Fruit fly (Drosophila melanogaster) whole organism, embryonic: ENCODE measurements around the gene Srr.

Experiments
- Blimp-1 ChIP-seq: fragments of 200-800 bp; sonication (Bioruptor generic); optimal IDR thresholded peaks from 3 replicates; lab custom pipeline; 2018; ENCODE audit warnings: missing biosample characterization, missing genetic modification characterization, mild to moderate bottlenecking, moderate library complexity, missing genetic modification reagents
- CG10462 ChIP-seq: fragments of 200-800 bp; sonication (Bioruptor generic); optimal IDR thresholded peaks from 2 replicates; lab custom pipeline; 2016; ENCODE audit warnings: missing biosample characterization, missing genetic modification characterization
- CG11085 ChIP-seq: fragments of 200-800 bp; sonication (Bioruptor generic); IDR thresholded peaks from 2 replicates; pipeline ENCODE4 v1.3.6; 2022; ENCODE audit warnings: missing biosample characterization, missing genetic modification characterization
- CG11456 ChIP-seq: fragments of 200-800 bp; sonication (Bioruptor generic); IDR thresholded peaks from 3 replicates; pipeline ENCODE4 v1.3.6; 2022; ENCODE audit warnings: missing biosample characterization, missing genetic modification characterization
- CG11504 ChIP-seq: fragments of 200-800 bp; sonication (Bioruptor generic); optimal IDR thresholded peaks from 3 replicates; lab custom pipeline; 2019; ENCODE audit warnings: missing biosample characterization, mild to moderate bottlenecking, missing genetic modification characterization, moderate library complexity
- CG11560 ChIP-seq: fragments of 200-800 bp; sonication (Bioruptor generic); IDR thresholded peaks from 3 replicates; pipeline ENCODE4 v1.3.6; 2022; ENCODE audit warnings: missing biosample characterization, missing genetic modification characterization
- CG12769 ChIP-seq: fragments of 200-800 bp; sonication (Bioruptor generic); optimal IDR thresholded peaks from 2 replicates; lab custom pipeline; 2019; ENCODE audit warnings: missing biosample characterization, mild to moderate bottlenecking, missing genetic modification characterization, moderate library complexity
- CG14050 ChIP-seq: fragments of 200-800 bp; sonication (Bioruptor generic); IDR thresholded peaks from 3 replicates; pipeline ENCODE4 v1.3.6; 2022; ENCODE audit warnings: missing biosample characterization, missing genetic modification characterization
- CG16779 ChIP-seq: fragments of 200-800 bp; sonication (Bioruptor generic); IDR thresholded peaks from 2 replicates; pipeline ENCODE4 v1.3.6; 2022; ENCODE audit warnings: missing biosample characterization, missing genetic modification characterization
- CG17829 ChIP-seq: fragments of 200-800 bp; optimal IDR thresholded peaks from 2 replicates; lab custom pipeline; 2019; ENCODE audit warnings: missing biosample characterization, mild to moderate bottlenecking, missing genetic modification characterization, moderate library complexity
- CG1792 ChIP-seq: fragments of 200-800 bp; sonication (Bioruptor generic); optimal IDR thresholded peaks from 2 replicates; lab custom pipeline; 2016; ENCODE audit warnings: missing biosample characterization, missing genetic modification characterization
- CG18764 ChIP-seq: fragments of 200-800 bp; sonication (Bioruptor generic); optimal IDR thresholded peaks from 3 replicates; lab custom pipeline; 2016; ENCODE audit warnings: missing biosample characterization, missing genetic modification characterization
- CG2712 ChIP-seq: fragments of 200-800 bp; optimal IDR thresholded peaks from 3 replicates; lab custom pipeline; 2019; ENCODE audit warnings: missing biosample characterization, mild to moderate bottlenecking, missing genetic modification characterization, moderate library complexity
- CG3065 ChIP-seq: fragments of 200-800 bp; sonication (Bioruptor generic); optimal IDR thresholded peaks from 2 replicates; lab custom pipeline; 2016; ENCODE audit warnings: missing biosample characterization, missing genetic modification characterization
- CG31365 ChIP-seq: fragments of 200-800 bp; sonication (Bioruptor generic); optimal IDR thresholded peaks from 2 replicates; lab custom pipeline; 2018; ENCODE audit warnings: missing biosample characterization, mild to moderate bottlenecking, missing genetic modification characterization
- CG32767 ChIP-seq: fragments of 200-800 bp; sonication (Bioruptor generic); IDR thresholded peaks from 2 replicates; pipeline ENCODE4 v1.3.6; 2022; ENCODE audit warnings: missing biosample characterization, missing genetic modification characterization
- CG34376 ChIP-seq: fragments of 200-800 bp; sonication (Bioruptor generic); optimal IDR thresholded peaks from 2 replicates; lab custom pipeline; 2018; ENCODE audit warnings: missing biosample characterization, mild to moderate bottlenecking, missing genetic modification characterization
- CG4707 ChIP-seq: fragments of 200-800 bp; sonication (Bioruptor generic); optimal IDR thresholded peaks from 2 replicates; lab custom pipeline; 2018; ENCODE audit warnings: missing biosample characterization, mild to moderate bottlenecking, missing genetic modification characterization, moderate library complexity
- CG4854 ChIP-seq: fragments of 200-800 bp; sonication (Bioruptor generic); optimal IDR thresholded peaks from 2 replicates; lab custom pipeline; 2016; ENCODE audit warnings: missing biosample characterization, missing genetic modification characterization, inconsistent platforms
- CG6254 ChIP-seq: fragments of 200-800 bp; sonication (Bioruptor generic); optimal IDR thresholded peaks from 3 replicates; lab custom pipeline; 2017; ENCODE audit warnings: mild to moderate bottlenecking, missing biosample characterization, missing genetic modification reagents, missing genetic modification characterization
- CG6765 ChIP-seq: fragments of 200-800 bp; sonication (Bioruptor generic); optimal IDR thresholded peaks from 3 replicates; lab custom pipeline; 2017; ENCODE audit warnings: missing biosample characterization, mild to moderate bottlenecking, missing genetic modification characterization
- CG8924 ChIP-seq: fragments of 200-800 bp; optimal IDR thresholded peaks from 3 replicates; lab custom pipeline; 2019; ENCODE audit warnings: missing biosample characterization, mild to moderate bottlenecking, missing genetic modification characterization, moderate library complexity
- CkIIα-i1 ChIP-seq: fragments of 200-800 bp; sonication (Bioruptor generic); IDR thresholded peaks from 2 replicates; pipeline ENCODE4 v1.3.6; 2022; ENCODE audit warnings: missing biosample characterization, missing genetic modification characterization
- D19B ChIP-seq: fragments of 200-800 bp; sonication (Bioruptor generic); optimal IDR thresholded peaks from 2 replicates; lab custom pipeline; 2017; ENCODE audit warnings: missing biosample characterization, mild to moderate bottlenecking, missing genetic modification characterization
- Deaf1 ChIP-seq: fragments of 200-800 bp; optimal IDR thresholded peaks from 3 replicates; lab custom pipeline; 2019; ENCODE audit warnings: missing biosample characterization, mild to moderate bottlenecking, missing genetic modification characterization, moderate library complexity
- Dll ChIP-seq: fragments of 200-800 bp; sonication (Bioruptor generic); IDR thresholded peaks from 4 replicates; pipeline ENCODE4 v1.3.6; 2022; ENCODE audit warnings: missing biosample characterization, missing genetic modification characterization; ENCODE audit not compliant: partially characterized antibody
- Doc3 ChIP-seq: fragments of 200-800 bp; sonication (Bioruptor generic); IDR thresholded peaks from 3 replicates; pipeline ENCODE4 v1.3.6; 2022; ENCODE audit warnings: missing biosample characterization, missing genetic modification characterization; ENCODE audit not compliant: partially characterized antibody
- Dref ChIP-seq: fragments of 200-800 bp; sonication (Bioruptor generic); IDR thresholded peaks from 2 replicates; pipeline ENCODE4 v1.3.6; 2022; ENCODE audit warnings: missing biosample characterization, missing genetic modification characterization
- Elba2 ChIP-seq: fragments of 200-800 bp; sonication (Bioruptor generic); optimal IDR thresholded peaks from 3 replicates; lab custom pipeline; 2016; ENCODE audit warnings: missing biosample characterization, missing genetic modification characterization
- Hr78 ChIP-seq, 2 experiments: fragments of 200-800 bp in 1 of 2; fragments of >200 bp in 1 of 2; sonication (Bioruptor generic) in 1 of 2; optimal IDR thresholded peaks; 2 replicates each; lab custom pipeline; 2017 to 2019; ENCODE audit warnings: missing biosample characterization in 2 of 2, missing genetic modification characterization in 2 of 2, mild to moderate bottlenecking in 1 of 2, moderate library complexity in 1 of 2
- Hsf ChIP-seq: fragments of 200-800 bp; sonication (Bioruptor generic); optimal IDR thresholded peaks from 3 replicates; lab custom pipeline; 2016; ENCODE audit warnings: missing biosample characterization, missing genetic modification characterization
- Nf-YC ChIP-seq: fragments of 200-800 bp; optimal IDR thresholded peaks from 3 replicates; lab custom pipeline; 2019; ENCODE audit warnings: missing biosample characterization, mild to moderate bottlenecking, missing genetic modification characterization, moderate library complexity
- Spps ChIP-seq: fragments of 200-800 bp; sonication (Bioruptor generic); optimal IDR thresholded peaks from 2 replicates; lab custom pipeline; 2018; ENCODE audit warnings: missing biosample characterization, mild to moderate bottlenecking, missing genetic modification characterization
- Taf1 ChIP-seq: fragments of 200-800 bp; sonication (Bioruptor generic); IDR thresholded peaks from 2 replicates; pipeline ENCODE4 v1.3.6; 2022; ENCODE audit warnings: missing biosample characterization, missing genetic modification characterization
- Vsx1 ChIP-seq: fragments of 200-800 bp; sonication (Bioruptor generic); optimal IDR thresholded peaks from 2 replicates; lab custom pipeline; 2017; ENCODE audit warnings: missing biosample characterization, mild to moderate bottlenecking, missing genetic modification characterization, missing genetic modification reagents
- chif ChIP-seq, 2 experiments: fragments of 200-800 bp; sonication (Bioruptor generic); optimal IDR thresholded peaks; 3 replicates each; lab custom pipeline; 2016; ENCODE audit warnings: missing biosample characterization in 2 of 2, missing genetic modification characterization in 2 of 2
- dpn ChIP-seq, 2 experiments: fragments of 200-800 bp; sonication (Bioruptor generic); optimal IDR thresholded peaks; 3 replicates each; lab custom pipeline; 2016; ENCODE audit warnings: missing biosample characterization in 2 of 2, missing genetic modification characterization in 2 of 2
- eve ChIP-seq, 2 experiments: fragments of >200 bp; optimal IDR thresholded peaks; 2 replicates each; lab custom pipeline; 2017; ENCODE audit warnings: missing biosample characterization in 2 of 2, missing genetic modification characterization in 2 of 2
- gfzf ChIP-seq: fragments of 200-800 bp; sonication (Bioruptor generic); optimal IDR thresholded peaks from 2 replicates; lab custom pipeline; 2016; ENCODE audit warnings: missing biosample characterization, mild to moderate bottlenecking, missing genetic modification characterization, moderate library complexity
- hbn ChIP-seq: fragments of 200-800 bp; sonication (Bioruptor generic); IDR thresholded peaks from 2 replicates; pipeline ENCODE4 v1.3.6; 2022; ENCODE audit warnings: missing biosample characterization, missing genetic modification characterization; ENCODE audit not compliant: partially characterized antibody
- ind ChIP-seq: fragments of 200-800 bp; sonication (Bioruptor generic); optimal IDR thresholded peaks from 3 replicates; lab custom pipeline; 2016; ENCODE audit warnings: missing biosample characterization, missing genetic modification characterization
- kah ChIP-seq: fragments of 200-800 bp; sonication (Bioruptor generic); optimal IDR thresholded peaks from 2 replicates; lab custom pipeline; 2018; ENCODE audit warnings: missing biosample characterization, mild to moderate bottlenecking, missing genetic modification characterization
- pho ChIP-seq: fragments of 200-800 bp; sonication (Bioruptor generic); optimal IDR thresholded peaks from 2 replicates; lab custom pipeline; 2016; ENCODE audit warnings: missing biosample characterization, missing genetic modification characterization
- scrt ChIP-seq: fragments of 200-800 bp; sonication (Bioruptor generic); optimal IDR thresholded peaks from 2 replicates; lab custom pipeline; 2018; ENCODE audit warnings: missing biosample characterization, mild to moderate bottlenecking, missing genetic modification characterization, moderate library complexity
- sima ChIP-seq: fragments of 200-800 bp; sonication (Bioruptor generic); optimal IDR thresholded peaks from 2 replicates; lab custom pipeline; 2016; ENCODE audit warnings: missing biosample characterization, missing genetic modification characterization
- sna ChIP-seq: fragments of 200-800 bp; sonication (Bioruptor generic); IDR thresholded peaks from 2 replicates; pipeline ENCODE4 v1.3.6; 2022; ENCODE audit warnings: missing biosample characterization, missing genetic modification characterization; ENCODE audit not compliant: partially characterized antibody
- sqz ChIP-seq: fragments of 200-800 bp; sonication (Bioruptor generic); optimal IDR thresholded peaks from 3 replicates; lab custom pipeline; 2018; ENCODE audit warnings: missing biosample characterization, mild to moderate bottlenecking, missing genetic modification characterization
- stc ChIP-seq: fragments of 200-800 bp; sonication (Bioruptor generic); IDR thresholded peaks from 2 replicates; pipeline ENCODE4 v1.3.6; 2022; ENCODE audit warnings: missing biosample characterization, missing genetic modification characterization
- tio ChIP-seq: fragments of 200-800 bp; sonication (Bioruptor generic); optimal IDR thresholded peaks from 2 replicates; lab custom pipeline; 2017; ENCODE audit warnings: missing biosample characterization, missing genetic modification characterization, inconsistent platforms
- ttk ChIP-seq: fragments of 200-800 bp; sonication (Bioruptor generic); IDR thresholded peaks from 2 replicates; pipeline ENCODE4 v2.1.2; 2022; ENCODE audit warnings: missing biosample characterization, missing genetic modification characterization

The Srr gene

DNA sequence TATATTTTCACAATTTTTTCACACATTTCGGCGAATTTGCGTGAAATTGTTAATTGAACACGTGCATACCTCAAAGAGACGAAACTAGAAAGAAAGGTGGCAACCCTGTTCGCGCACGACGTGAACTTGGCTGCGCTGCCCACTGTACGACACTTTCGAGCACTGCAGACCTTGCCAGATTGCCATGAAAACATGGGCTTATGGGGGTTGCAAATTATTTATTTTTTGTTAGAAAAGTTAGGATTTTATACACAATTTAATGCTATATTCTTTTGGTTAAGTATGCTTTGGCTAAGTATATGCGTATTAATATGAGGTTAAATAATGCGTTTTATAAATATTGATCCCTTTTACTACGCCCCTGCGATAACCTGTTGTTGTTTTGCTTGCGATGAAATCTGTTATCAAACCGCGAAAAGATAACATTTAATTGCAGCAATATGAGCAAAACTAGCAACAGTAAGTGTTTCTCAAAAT is 36.0 kb downstream of the Srr start, which contains the start of the genes RpL34b and CG8132 (continued):
- peak; percentile 73 for TF ChIP-seq CG31365 (tag; lab: Kevin White, UChicago)
- TF ChIP-seq CG17829 (tag; lab: Kevin White, UChicago), result peak; percentile 96
- TF ChIP-seq Doc3 (GFP tag; lab: Robert Waterston, UW), result no peak
- TF ChIP-seq CG11456 (GFP tag; lab: Robert Waterston, UW), result peak; percentile 99
- peak; percentile 95 for TF ChIP-seq ttk (GFP tag; lab: Robert Waterston, UW)
- TF ChIP-seq Dll (GFP tag; lab: Robert Waterston, UW), result peak; percentile 25; the same call in 1 of the 4 replicates
- TF ChIP-seq CG4854, result peak; percentile 95
- peak; percentile 94 for TF ChIP-seq CG18764 (GFP tag; lab: Kevin White, UChicago)
- no peak; the same call in 1 of the 2 replicates for TF ChIP-seq sna
- no peak for TF ChIP-seq CG12769
- peak; percentile 97 for TF ChIP-seq CG11085 (GFP tag; lab: Robert Waterston, UW)
- peak; percentile 88 for TF ChIP-seq Elba2 (GFP tag; lab: Kevin White, UChicago)
- TF ChIP-seq tio (GFP tag; lab: Kevin White, UChicago), result no peak
- TF ChIP-seq CG10462 (GFP tag; lab: Kevin White, UChicago), result peak; percentile 89
- peak; percentile 56 for TF ChIP-seq Dref (GFP tag; lab: Robert Waterston, UW)
- peak; percentile 91 for TF ChIP-seq Blimp-1 (GFP tag; lab: Kevin White, UChicago)
- TF ChIP-seq chif (GFP tag; optimal IDR thresholded peaks at IDR 0.05; lab: Kevin White, UChicago), result peak; percentile 94 to 97
- peak; percentile 85 for TF ChIP-seq CG14050 (GFP tag; lab: Robert Waterston, UW)
- peak; percentile 90 for TF ChIP-seq sqz
- TF ChIP-seq Spps (tag; lab: Kevin White, UChicago), result peak; percentile 91
- peak; percentile 84 for TF ChIP-seq CkIIα-i1 (GFP tag; lab: Robert Waterston, UW)
- peak; percentile 95 to 98 for TF ChIP-seq dpn (GFP tag; optimal IDR thresholded peaks at IDR 0.05; lab: Kevin White, UChicago)
- peak; percentile 75 for TF ChIP-seq sima
- TF ChIP-seq CG2712 (tag; lab: Kevin White, UChicago), result peak; percentile 97
- peak; percentile 91 for TF ChIP-seq Nf-YC (tag; lab: Kevin White, UChicago)
- peak; percentile 45 for TF ChIP-seq gfzf (GFP tag; lab: Kevin White, UChicago)
- peak; percentile 87 for TF ChIP-seq CG32767 (GFP tag; lab: Robert Waterston, UW)
- peak; percentile 91 for TF ChIP-seq Vsx1 (GFP tag; lab: Kevin White, UChicago)
- TF ChIP-seq hbn (GFP tag; lab: Robert Waterston, UW), result no peak
- TF ChIP-seq scrt (GFP tag; lab: Kevin White, UChicago), result peak; percentile 99
- TF ChIP-seq CG1792 (GFP tag; lab: Kevin White, UChicago), result peak; percentile 93
- peak; percentile 85 for TF ChIP-seq CG4707
- TF ChIP-seq kah (GFP tag; lab: Kevin White, UChicago), result peak; percentile 95
- peak; percentile 86 for TF ChIP-seq CG11560 (tag; lab: Robert Waterston, UW)
- peak; percentile 95 for TF ChIP-seq ind (GFP tag; lab: Kevin White, UChicago)
- peak; percentile 93 for TF ChIP-seq CG11504 (tag; lab: Kevin White, UChicago)
- TF ChIP-seq CG8924 (tag; lab: Kevin White, UChicago), result peak; percentile 95
- peak; percentile 97 for TF ChIP-seq Hsf
- peak; percentile 94 for TF ChIP-seq CG6765 (GFP tag; lab: Kevin White, UChicago)
- peak; percentile 75 for TF ChIP-seq Deaf1 (tag; lab: Kevin White, UChicago)
- peak; percentile 99 for TF ChIP-seq CG34376 (GFP tag; lab: Kevin White, UChicago)
- TF ChIP-seq D19B (GFP tag; lab: Kevin White, UChicago), result peak; percentile 87
- TF ChIP-seq eve (GFP tag; optimal IDR thresholded peaks at IDR 0.05; lab: Kevin White, UChicago), result peak in 1 of 2 experiments; percentile 0
- peak; percentile 97 for TF ChIP-seq pho (GFP tag; lab: Kevin White, UChicago)
- TF ChIP-seq CG6254 (GFP tag; lab: Kevin White, UChicago), result peak; percentile 79
- TF ChIP-seq stc (GFP tag; lab: Robert Waterston, UW), result peak; percentile 93
- peak; percentile 88 for TF ChIP-seq CG3065 (GFP tag; lab: Kevin White, UChicago)
- TF ChIP-seq Hr78 (GFP tag; optimal IDR thresholded peaks at IDR 0.05; lab: Kevin White, UChicago), result no peak
- peak; percentile 83 for TF ChIP-seq CG16779 (GFP tag; lab: Robert Waterston, UW)
- TF ChIP-seq Taf1 (GFP tag; lab: Robert Waterston, UW), result peak; percentile 89
